Fruit fly (Drosophila melanogaster): ENCODE data around the gene CG34428.

DNA sequence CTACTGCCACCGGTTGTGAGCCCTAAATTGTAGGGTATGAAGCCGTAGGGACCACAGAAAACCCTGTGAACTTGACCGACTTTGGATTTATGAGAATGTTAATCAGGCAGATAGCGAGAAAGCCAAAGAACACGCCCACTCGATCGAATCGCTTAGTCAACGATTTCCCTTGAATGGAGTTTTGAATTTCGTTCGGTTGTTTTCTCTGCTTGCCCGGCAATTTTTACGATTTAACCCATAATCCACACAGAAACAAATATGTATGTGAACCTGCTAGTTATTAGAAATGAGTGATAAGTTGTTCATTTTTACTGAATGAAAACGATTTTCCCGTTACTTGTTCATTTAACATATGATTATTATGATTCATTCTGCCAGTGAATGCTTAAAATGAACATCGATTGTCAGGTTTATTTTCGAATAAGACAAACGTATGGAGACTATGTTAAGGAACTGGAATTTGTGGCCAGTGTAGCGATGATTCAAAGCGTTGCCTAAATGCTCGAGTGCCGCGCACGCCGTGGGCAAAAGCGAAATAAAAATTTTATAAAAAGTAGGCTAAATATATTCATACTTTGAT is 31.4 kb upstream of the CG34428 start:
- TF ChIP-seq EcR (GFP tag; optimal IDR thresholded peaks at IDR 0.05) (no peak), psq (optimal IDR thresholded peaks at IDR 0.05) (no peak), pan (optimal IDR thresholded peaks at IDR 0.05) (no peak)
